Fruit fly (Drosophila melanogaster) whole organism, embryonic: Measurements from ENCODE around the gene RpS26.

ENCODE experiments used
- CG10543 ChIP-seq: fragments of 200-800 bp; sonication (Bioruptor generic); optimal IDR thresholded peaks from 3 replicates; lab custom pipeline; 2017; ENCODE audit warnings: missing biosample characterization, mild to moderate bottlenecking, missing genetic modification characterization, moderate library complexity
- CG10565 ChIP-seq: fragments of 200-800 bp; sonication (Bioruptor generic); optimal IDR thresholded peaks from 3 replicates; lab custom pipeline; 2016; ENCODE audit warnings: missing biosample characterization, mild to moderate bottlenecking, missing genetic modification characterization
- CG10979 ChIP-seq: fragments of 200-800 bp; sonication (Bioruptor generic); optimal IDR thresholded peaks from 2 replicates; lab custom pipeline; 2018; ENCODE audit warnings: missing biosample characterization, mild to moderate bottlenecking, missing genetic modification characterization, moderate library complexity
- CG11247 ChIP-seq: fragments of 200-800 bp; sonication (Bioruptor generic); IDR thresholded peaks from 2 replicates; pipeline ENCODE4 v1.3.6; 2022; ENCODE audit warnings: missing biosample characterization, missing genetic modification characterization
- CG12155 ChIP-seq: fragments of 200-800 bp; sonication (Bioruptor generic); optimal IDR thresholded peaks from 3 replicates; lab custom pipeline; 2016; ENCODE audit warnings: missing biosample characterization, missing genetic modification characterization
- CG12236 ChIP-seq: fragments of 200-800 bp; sonication (Bioruptor generic); optimal IDR thresholded peaks from 2 replicates; lab custom pipeline; 2016; ENCODE audit warnings: missing biosample characterization, missing genetic modification characterization
- CG12391 ChIP-seq: fragments of 200-800 bp; sonication (Bioruptor generic); optimal IDR thresholded peaks from 3 replicates; lab custom pipeline; 2018; ENCODE audit warnings: missing biosample characterization, mild to moderate bottlenecking, missing genetic modification characterization, moderate library complexity
- CG13296 ChIP-seq: fragments of 200-800 bp; sonication (Bioruptor generic); optimal IDR thresholded peaks from 3 replicates; lab custom pipeline; 2018; ENCODE audit warnings: missing biosample characterization, mild to moderate bottlenecking, missing genetic modification characterization
- CG13424 ChIP-seq: fragments of 200-800 bp; sonication (Bioruptor generic); optimal IDR thresholded peaks from 2 replicates; lab custom pipeline; 2019; ENCODE audit warnings: missing biosample characterization, mild to moderate bottlenecking, missing genetic modification characterization, moderate library complexity
- CG14710 ChIP-seq: fragments of 200-800 bp; sonication (Bioruptor generic); optimal IDR thresholded peaks from 3 replicates; lab custom pipeline; 2019; ENCODE audit warnings: missing biosample characterization, mild to moderate bottlenecking, missing genetic modification characterization, moderate library complexity
- CG14965 ChIP-seq: fragments of 200-800 bp; sonication (Bioruptor generic); optimal IDR thresholded peaks from 2 replicates; lab custom pipeline; 2016; ENCODE audit warnings: missing biosample characterization, missing genetic modification characterization, borderline replicate concordance
- CG15696 ChIP-seq: fragments of 200-800 bp; sonication (Bioruptor generic); optimal IDR thresholded peaks from 2 replicates; lab custom pipeline; 2019; ENCODE audit warnings: missing biosample characterization, mild to moderate bottlenecking, missing genetic modification characterization, moderate library complexity
- CG16813 ChIP-seq: fragments of 200-800 bp; sonication (Bioruptor generic); IDR thresholded peaks from 3 replicates; pipeline ENCODE4 v1.3.6; 2022; ENCODE audit warnings: missing biosample characterization, missing genetic modification characterization; ENCODE audit not compliant: partially characterized antibody
- CG17829 ChIP-seq: fragments of 200-800 bp; optimal IDR thresholded peaks from 2 replicates; lab custom pipeline; 2019; ENCODE audit warnings: missing biosample characterization, mild to moderate bottlenecking, missing genetic modification characterization, moderate library complexity
- CG18476 ChIP-seq: fragments of 200-800 bp; sonication (Bioruptor generic); optimal IDR thresholded peaks from 2 replicates; lab custom pipeline; 2016; ENCODE audit warnings: missing biosample characterization, mild to moderate bottlenecking, missing genetic modification characterization
- CG2712 ChIP-seq: fragments of 200-800 bp; optimal IDR thresholded peaks from 3 replicates; lab custom pipeline; 2019; ENCODE audit warnings: missing biosample characterization, mild to moderate bottlenecking, missing genetic modification characterization, moderate library complexity
- CG2875 ChIP-seq: fragments of 200-800 bp; sonication (Bioruptor generic); optimal IDR thresholded peaks from 2 replicates; lab custom pipeline; 2017; ENCODE audit warnings: missing biosample characterization, mild to moderate bottlenecking, missing genetic modification characterization, missing genetic modification reagents
- CG30431 ChIP-seq: fragments of 200-800 bp; sonication (Bioruptor generic); optimal IDR thresholded peaks from 2 replicates; lab custom pipeline; 2017; ENCODE audit warnings: missing biosample characterization, missing genetic modification characterization
- CG31388 ChIP-seq: fragments of 200-800 bp; sonication (Bioruptor generic); optimal IDR thresholded peaks from 2 replicates; lab custom pipeline; 2016; ENCODE audit warnings: missing biosample characterization, missing genetic modification characterization
- CG6175 ChIP-seq: fragments of 200-800 bp; sonication (Bioruptor generic); IDR thresholded peaks from 3 replicates; pipeline ENCODE4 v1.3.6; 2022; ENCODE audit warnings: missing biosample characterization, missing genetic modification characterization
- CG6854 ChIP-seq: fragments of 200-800 bp; sonication (Bioruptor generic); optimal IDR thresholded peaks from 3 replicates; lab custom pipeline; 2017; ENCODE audit warnings: missing biosample characterization, mild to moderate bottlenecking, missing genetic modification characterization
- CG7928 ChIP-seq: fragments of 200-800 bp; sonication (Bioruptor generic); optimal IDR thresholded peaks from 2 replicates; lab custom pipeline; 2017; ENCODE audit warnings: missing biosample characterization, mild to moderate bottlenecking, missing genetic modification characterization
- CrebB ChIP-seq: fragments of 200-800 bp; sonication (Bioruptor generic); optimal IDR thresholded peaks from 3 replicates; lab custom pipeline; 2018; ENCODE audit warnings: missing biosample characterization, mild to moderate bottlenecking, missing genetic modification characterization
- D19B ChIP-seq: fragments of 200-800 bp; sonication (Bioruptor generic); optimal IDR thresholded peaks from 2 replicates; lab custom pipeline; 2017; ENCODE audit warnings: missing biosample characterization, mild to moderate bottlenecking, missing genetic modification characterization
- Dip2 ChIP-seq: fragments of 200-800 bp; sonication (Bioruptor generic); IDR thresholded peaks from 2 replicates; pipeline ENCODE4 v1.3.6; 2022; ENCODE audit warnings: missing biosample characterization, missing genetic modification characterization
- Dll ChIP-seq: fragments of 200-800 bp; sonication (Bioruptor generic); IDR thresholded peaks from 4 replicates; pipeline ENCODE4 v1.3.6; 2022; ENCODE audit warnings: missing biosample characterization, missing genetic modification characterization; ENCODE audit not compliant: partially characterized antibody
- Dp ChIP-seq: fragments of 200-800 bp; sonication (Bioruptor generic); optimal IDR thresholded peaks from 2 replicates; lab custom pipeline; 2018; ENCODE audit warnings: missing biosample characterization, mild to moderate bottlenecking, missing genetic modification characterization, moderate library complexity
- Hr3 ChIP-seq: fragments of 200-800 bp; sonication (Bioruptor generic); optimal IDR thresholded peaks from 3 replicates; lab custom pipeline; 2016; ENCODE audit warnings: missing biosample characterization, missing genetic modification characterization
- Hr51 ChIP-seq, 2 experiments: fragments of 200-800 bp; sonication (Bioruptor generic); optimal IDR thresholded peaks; 2 replicates in 1 of 2; 3 replicates in 1 of 2; lab custom pipeline; 2016 to 2018; ENCODE audit warnings: missing biosample characterization in 2 of 2, missing genetic modification characterization in 2 of 2, mild to moderate bottlenecking in 1 of 2, moderate library complexity in 1 of 2
- Kr ChIP-seq: fragments of 200-800 bp; sonication (Bioruptor generic); optimal IDR thresholded peaks from 2 replicates; lab custom pipeline; 2017; ENCODE audit warnings: missing biosample characterization, mild to moderate bottlenecking, missing genetic modification characterization
- Neu2 ChIP-seq: fragments of 200-800 bp; sonication (Bioruptor generic); optimal IDR thresholded peaks from 3 replicates; lab custom pipeline; 2016; ENCODE audit warnings: missing biosample characterization, missing genetic modification characterization, borderline replicate concordance
- Opbp ChIP-seq: fragments of 200-800 bp; sonication (Bioruptor generic); IDR thresholded peaks from 3 replicates; pipeline ENCODE4 v1.3.6; 2022; ENCODE audit warnings: missing biosample characterization, missing genetic modification characterization; ENCODE audit not compliant: partially characterized antibody
- Rx ChIP-seq: fragments of 200-800 bp; sonication (Bioruptor generic); IDR thresholded peaks from 2 replicates; pipeline ENCODE4 v1.3.6; 2022; ENCODE audit warnings: missing biosample characterization, missing genetic modification characterization
- TFAM ChIP-seq: fragments of 200-800 bp; sonication (Bioruptor generic); optimal IDR thresholded peaks from 2 replicates; lab custom pipeline; 2017; ENCODE audit warnings: missing biosample characterization, missing genetic modification characterization, inconsistent platforms
- al ChIP-seq: fragments of 200-800 bp; sonication (Bioruptor generic); IDR thresholded peaks from 2 replicates; pipeline ENCODE4 v1.3.6; 2022; ENCODE audit warnings: missing biosample characterization, missing genetic modification characterization
- bcd ChIP-seq: fragments of 200-800 bp; sonication (Bioruptor generic); optimal IDR thresholded peaks from 2 replicates; lab custom pipeline; 2017; ENCODE audit warnings: missing biosample characterization, mild to moderate bottlenecking, missing genetic modification characterization
- btn ChIP-seq: fragments of 200-800 bp; sonication (Bioruptor generic); optimal IDR thresholded peaks from 2 replicates; lab custom pipeline; 2016; ENCODE audit warnings: missing biosample characterization, missing genetic modification characterization
- chinmo ChIP-seq: fragments of 200-800 bp; sonication (Bioruptor generic); IDR thresholded peaks from 4 replicates; pipeline ENCODE4 v1.3.6; 2022; ENCODE audit warnings: missing biosample characterization, missing genetic modification characterization; ENCODE audit not compliant: partially characterized antibody
- disco-r ChIP-seq: fragments of 200-800 bp; sonication (Bioruptor generic); optimal IDR thresholded peaks from 2 replicates; lab custom pipeline; 2016; ENCODE audit warnings: missing biosample characterization, missing genetic modification characterization
- fru ChIP-seq: fragments of >200 bp; optimal IDR thresholded peaks from 2 replicates; lab custom pipeline; 2017
- h ChIP-seq: fragments of >200 bp; optimal IDR thresholded peaks from 2 replicates; lab custom pipeline; 2017
- kah ChIP-seq: fragments of 200-800 bp; sonication (Bioruptor generic); optimal IDR thresholded peaks from 2 replicates; lab custom pipeline; 2018; ENCODE audit warnings: missing biosample characterization, mild to moderate bottlenecking, missing genetic modification characterization
- klu ChIP-seq: fragments of 200-800 bp; sonication (Bioruptor generic); IDR thresholded peaks from 2 replicates; pipeline ENCODE4 v1.3.6; 2022; ENCODE audit warnings: missing biosample characterization, missing genetic modification characterization
- nerfin-2 ChIP-seq: fragments of 200-800 bp; sonication (Bioruptor generic); IDR thresholded peaks from 2 replicates; pipeline ENCODE4 v1.3.6; 2022; ENCODE audit warnings: missing biosample characterization, missing genetic modification characterization; ENCODE audit not compliant: partially characterized antibody
- onecut ChIP-seq: fragments of 200-800 bp; sonication (Bioruptor generic); IDR thresholded peaks from 2 replicates; pipeline ENCODE4 v1.3.6; 2022; ENCODE audit warnings: missing biosample characterization, missing genetic modification characterization
- rib ChIP-seq: fragments of 200-800 bp; sonication (Bioruptor generic); IDR thresholded peaks from 2 replicates; pipeline ENCODE4 v1.3.6; 2022; ENCODE audit warnings: missing biosample characterization, missing genetic modification characterization
- sd ChIP-seq: fragments of 200-800 bp; sonication (Bioruptor generic); optimal IDR thresholded peaks from 3 replicates; lab custom pipeline; 2018; ENCODE audit warnings: missing biosample characterization, mild to moderate bottlenecking, missing genetic modification characterization, moderate library complexity
- unc-4 ChIP-seq: fragments of 200-800 bp; sonication (Bioruptor generic); IDR thresholded peaks from 2 replicates; pipeline ENCODE4 v1.3.6; 2022; ENCODE audit warnings: missing biosample characterization, missing genetic modification characterization; ENCODE audit not compliant: partially characterized antibody
- zf30C ChIP-seq: fragments of 200-800 bp; sonication (Bioruptor generic); optimal IDR thresholded peaks from 3 replicates; lab custom pipeline; 2018; ENCODE audit warnings: missing biosample characterization, mild to moderate bottlenecking, missing genetic modification characterization

The RpS26 gene

dm6 chr2L:18442903-18443608 lies at the start of gene RpS26 (continued):
- peak; percentile 12 for TF ChIP-seq Hr3 (GFP tag; lab: Kevin White, UChicago)
- TF ChIP-seq CG16813 (GFP tag; lab: Robert Waterston, UW): 0 out of 3 replicates have a peak, but pooled peaks have one; percentile 14
- peak; percentile 10 for TF ChIP-seq D19B (GFP tag; lab: Kevin White, UChicago)
- TF ChIP-seq CG10979 (tag; lab: Kevin White, UChicago): peak; percentile 33
- no peak for TF ChIP-seq Opbp (GFP tag; lab: Robert Waterston, UW)
- TF ChIP-seq CG13296 (GFP tag; lab: Kevin White, UChicago): no peak
- TF ChIP-seq CG31388 (GFP tag; lab: Kevin White, UChicago): no peak
- TF ChIP-seq CG10543 (GFP tag; lab: Kevin White, UChicago): peak; percentile 58
- peak; percentile 26 for TF ChIP-seq CG12155 (GFP tag; lab: Kevin White, UChicago)
- TF ChIP-seq nerfin-2 (GFP tag; lab: Robert Waterston, UW): no peak
- no peak for TF ChIP-seq CG10565 (GFP tag; lab: Kevin White, UChicago)
- no peak for TF ChIP-seq chinmo (GFP tag; lab: Robert Waterston, UW)
- TF ChIP-seq klu (GFP tag; lab: Robert Waterston, UW): no peak
- peak; percentile 46 for TF ChIP-seq CG12391 (tag; lab: Kevin White, UChicago)
- peak; percentile 22 for TF ChIP-seq CG15696 (tag; lab: Kevin White, UChicago)
- no peak for TF ChIP-seq disco-r (GFP tag; lab: Kevin White, UChicago)
- TF ChIP-seq CG17829 (tag; lab: Kevin White, UChicago): peak; percentile 50
- peak; percentile 81 for TF ChIP-seq CG7928 (GFP tag; lab: Kevin White, UChicago)
- no peak for TF ChIP-seq CG14965 (GFP tag; lab: Kevin White, UChicago)
- peak; percentile 66 for TF ChIP-seq CG14710
- TF ChIP-seq Neu2: no peak
- peak; percentile 43 for TF ChIP-seq CG11247 (GFP tag; lab: Robert Waterston, UW)
- no peak for TF ChIP-seq zf30C (GFP tag; lab: Kevin White, UChicago)
- TF ChIP-seq sd (tag; lab: Kevin White, UChicago): no peak
- no peak for TF ChIP-seq h (lab: Kevin White, UChicago)
- 0 out of 4 replicates have a peak, but pooled peaks have one; percentile 29 for TF ChIP-seq Dll
- TF ChIP-seq rib (GFP tag; lab: Robert Waterston, UW): no peak
- TF ChIP-seq Rx (GFP tag; lab: Robert Waterston, UW): peak; percentile 38; the same call in 1 of the 2 replicates
- TF ChIP-seq onecut (GFP tag; lab: Robert Waterston, UW): no peak
- TF ChIP-seq unc-4 (GFP tag; lab: Robert Waterston, UW): no peak; the same call in 1 of the 2 replicates
- peak; percentile 81 for TF ChIP-seq bcd (GFP tag; lab: Kevin White, UChicago)
- no peak for TF ChIP-seq CG12236
- TF ChIP-seq Dp (GFP tag; lab: Kevin White, UChicago): peak; percentile 34
- peak; percentile 35; the same call in 1 of the 2 replicates for TF ChIP-seq al (GFP tag; lab: Robert Waterston, UW)
- peak; percentile 38 for TF ChIP-seq CG6854
- peak; percentile 41 for TF ChIP-seq CG13424 (tag; lab: Kevin White, UChicago)
- TF ChIP-seq CG2712 (tag; lab: Kevin White, UChicago): peak; percentile 55
- TF ChIP-seq CG30431 (GFP tag; lab: Kevin White, UChicago): peak; percentile 52
- no peak for TF ChIP-seq Kr (GFP tag; lab: Kevin White, UChicago)
- TF ChIP-seq kah (GFP tag; lab: Kevin White, UChicago): no peak
- peak in 1 of 2 experiments; percentile 60 for TF ChIP-seq Hr51 (GFP tag; optimal IDR thresholded peaks at IDR 0.05; lab: Kevin White, UChicago)
- no peak for TF ChIP-seq CG2875 (GFP tag; lab: Kevin White, UChicago)
- TF ChIP-seq CG18476 (GFP tag; lab: Kevin White, UChicago): peak; percentile 43
- TF ChIP-seq fru (lab: Kevin White, UChicago): no peak
- no peak for TF ChIP-seq CrebB (tag; lab: Kevin White, UChicago)
- no peak for TF ChIP-seq btn
- TF ChIP-seq TFAM (GFP tag; lab: Kevin White, UChicago): no peak
- TF ChIP-seq CG6175 (GFP tag; lab: Robert Waterston, UW): no peak
- no peak for TF ChIP-seq Dip2 (GFP tag; lab: Robert Waterston, UW)
